Worm (Caenorhabditis elegans): Measurements from ENCODE around the gene W06B4.2.

Gene W06B4.2

DNA sequence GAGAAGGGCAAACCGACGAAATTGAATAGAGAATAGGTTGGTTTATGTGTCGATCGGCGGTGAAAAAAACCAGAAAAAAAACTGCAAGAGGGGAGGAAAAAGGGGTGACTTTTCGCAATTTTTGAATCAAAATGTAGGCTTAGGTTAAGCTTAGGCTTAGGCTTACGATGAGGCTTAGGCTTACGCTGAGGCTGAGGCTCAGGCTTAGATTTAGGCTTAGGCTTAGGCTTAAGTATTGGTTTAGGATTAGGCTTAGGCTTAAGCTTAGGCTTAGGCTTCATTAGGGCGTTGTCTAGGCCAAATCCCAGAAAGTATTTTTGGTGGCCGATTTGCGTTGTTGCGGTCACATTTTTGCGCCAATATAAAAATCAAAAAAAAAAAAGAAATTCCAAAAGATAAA lies 13.1 kb upstream of the W06B4.2 start:
- no peak for TF ChIP-seq fos-1 (tag; optimal IDR thresholded peaks at IDR 0.05)

DNA sequence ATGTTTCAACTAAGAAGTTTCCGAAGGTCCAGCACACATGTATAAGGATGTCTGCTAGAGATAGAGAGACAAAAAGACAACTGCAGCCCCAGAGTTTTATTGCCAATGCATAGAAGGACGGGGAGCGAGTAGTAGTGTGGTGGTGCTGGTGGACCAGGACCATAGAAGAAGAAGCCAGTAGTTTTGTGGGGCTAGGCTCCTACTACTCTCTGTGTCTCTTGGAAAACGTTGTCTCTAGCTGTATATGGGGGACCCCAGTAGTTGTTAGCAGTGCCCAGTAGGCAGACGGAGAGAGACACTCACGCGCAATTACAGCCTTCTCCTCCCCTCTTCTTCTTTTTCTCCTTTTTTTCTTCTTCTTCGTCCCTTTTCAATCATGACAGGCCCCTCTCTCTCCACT lies 11.9 kb upstream of the W06B4.2 start:
- no peak for TF ChIP-seq elt-2 (tag; optimal IDR thresholded peaks at IDR 0.05)
- TF ChIP-seq lin-15B (tag; optimal IDR thresholded peaks at IDR 0.05), result no peak
- TF ChIP-seq dpl-1 (GFP tag; optimal IDR thresholded peaks at IDR 0.05), result no peak
- TF ChIP-seq pax-3 (tag; optimal IDR thresholded peaks at IDR 0.05), result no peak
- no peak for TF ChIP-seq elt-3 (tag; optimal IDR thresholded peaks at IDR 0.05)
- TF ChIP-seq C34B4.2 (tag; optimal IDR thresholded peaks at IDR 0.05), result no peak
- no peak for TF ChIP-seq aly-2 (tag; optimal IDR thresholded peaks at IDR 0.05)
- peak; percentile 30 for TF ChIP-seq fkh-8 (tag; optimal IDR thresholded peaks at IDR 0.05)
- no peak for TF ChIP-seq mdl-1 (tag; optimal IDR thresholded peaks at IDR 0.05)
- TF ChIP-seq sptf-1 (tag; optimal IDR thresholded peaks at IDR 0.05), result no peak
- no peak for TF ChIP-seq ama-1 (optimal IDR thresholded peaks at IDR 0.05)
- TF ChIP-seq tlp-1 (tag; optimal IDR thresholded peaks at IDR 0.05), result no peak
- TF ChIP-seq ztf-11 (tag; optimal IDR thresholded peaks at IDR 0.05), result no peak
- TF ChIP-seq C16A3.4 (tag; optimal IDR thresholded peaks at IDR 0.05), result no peak
- no peak for TF ChIP-seq alr-1 (tag; optimal IDR thresholded peaks at IDR 0.05; ENCODE audit: borderline replicate concordance)
- no peak for TF ChIP-seq egl-13 (tag; optimal IDR thresholded peaks at IDR 0.05)
- TF ChIP-seq egl-27 (tag; optimal IDR thresholded peaks at IDR 0.05), result no peak
- no peak for TF ChIP-seq pqm-1 (tag; optimal IDR thresholded peaks at IDR 0.05)
- TF ChIP-seq ceh-88 (GFP tag; IDR thresholded peaks at IDR 0.05), result no peak; the same call in 1 of the 2 replicates
- TF ChIP-seq nhr-237 (tag; optimal IDR thresholded peaks at IDR 0.05), result no peak
- peak; percentile 47 for TF ChIP-seq swsn-7 (tag; optimal IDR thresholded peaks at IDR 0.05)
- no peak for TF ChIP-seq efl-3 (GFP tag; optimal IDR thresholded peaks at IDR 0.05)
- no peak for TF ChIP-seq nhr-77 (tag; optimal IDR thresholded peaks at IDR 0.05)
- no peak for TF ChIP-seq ets-5 (GFP tag; IDR thresholded peaks at IDR 0.05)
- TF ChIP-seq isw-1 (GFP tag; IDR thresholded peaks at IDR 0.05), result peak; percentile 23
- no peak for TF ChIP-seq mef-2 (tag; optimal IDR thresholded peaks at IDR 0.05)
- no peak for TF ChIP-seq fos-1 (tag; optimal IDR thresholded peaks at IDR 0.05)
- no peak for TF ChIP-seq mep-1 (tag; optimal IDR thresholded peaks at IDR 0.05)
- TF ChIP-seq hlh-4 (tag; optimal IDR thresholded peaks at IDR 0.05), result no peak
- no peak for TF ChIP-seq nhr-90 (tag; optimal IDR thresholded peaks at IDR 0.05; ENCODE audit: poor library complexity)
- TF ChIP-seq nhr-12 (tag; optimal IDR thresholded peaks at IDR 0.05), result no peak
- no peak for TF ChIP-seq lin-39 (tag; optimal IDR thresholded peaks at IDR 0.05)
- TF ChIP-seq pag-3 (tag; optimal IDR thresholded peaks at IDR 0.05; ENCODE audit: borderline replicate concordance, insufficient read depth), result no peak
- TF ChIP-seq dsc-1 (tag; optimal IDR thresholded peaks at IDR 0.05), result no peak
- no peak for TF ChIP-seq zag-1 (tag; optimal IDR thresholded peaks at IDR 0.05)
- no peak for TF ChIP-seq rnt-1 (tag; optimal IDR thresholded peaks at IDR 0.05)
- no peak for TF ChIP-seq vab-15 (tag; optimal IDR thresholded peaks at IDR 0.05)
- peak in 1 of 2 experiments; percentile 30 for TF ChIP-seq lsy-2 (tag; optimal IDR thresholded peaks at IDR 0.05)
- peak in 1 of 2 experiments; percentile 13 for TF ChIP-seq efl-1 (optimal IDR thresholded peaks at IDR 0.05)
- no peak for TF ChIP-seq efl-1 (GFP tag; optimal IDR thresholded peaks at IDR 0.05 in 1 of 2)
- TF ChIP-seq grh-1 (GFP tag; IDR thresholded peaks at IDR 0.05), result no peak
- peak; percentile 64; the same call in 1 of the 2 replicates for TF ChIP-seq mab-9 (GFP tag; IDR thresholded peaks at IDR 0.05)
- TF ChIP-seq irx-1 (tag; optimal IDR thresholded peaks at IDR 0.05), result no peak
- no peak for TF ChIP-seq aha-1 (tag; optimal IDR thresholded peaks at IDR 0.05)
- peak; percentile 18 for TF ChIP-seq ces-1 (GFP tag; optimal IDR thresholded peaks at IDR 0.05)
- no peak for TF ChIP-seq F16B12.6 (tag; optimal IDR thresholded peaks at IDR 0.05)
- TF ChIP-seq nhr-19 (GFP tag; conservative IDR thresholded peaks at IDR 0.05), result no peak
- no peak for TF ChIP-seq zip-4 (GFP tag; optimal IDR thresholded peaks at IDR 0.05)
- no peak for TF ChIP-seq skn-1 (tag; optimal IDR thresholded peaks at IDR 0.05)
- no peak for TF ChIP-seq hlh-17 (GFP tag; optimal IDR thresholded peaks at IDR 0.05; ENCODE audit: borderline replicate concordance)
- TF ChIP-seq unc-98 (GFP tag; IDR thresholded peaks at IDR 0.05), result no peak
- TF ChIP-seq fkh-10 (GFP tag; optimal IDR thresholded peaks at IDR 0.05), result no peak

Data from whole organism, L1 larva.